Worm (Caenorhabditis elegans): ENCODE data around the gene gfat-2.

DNA sequence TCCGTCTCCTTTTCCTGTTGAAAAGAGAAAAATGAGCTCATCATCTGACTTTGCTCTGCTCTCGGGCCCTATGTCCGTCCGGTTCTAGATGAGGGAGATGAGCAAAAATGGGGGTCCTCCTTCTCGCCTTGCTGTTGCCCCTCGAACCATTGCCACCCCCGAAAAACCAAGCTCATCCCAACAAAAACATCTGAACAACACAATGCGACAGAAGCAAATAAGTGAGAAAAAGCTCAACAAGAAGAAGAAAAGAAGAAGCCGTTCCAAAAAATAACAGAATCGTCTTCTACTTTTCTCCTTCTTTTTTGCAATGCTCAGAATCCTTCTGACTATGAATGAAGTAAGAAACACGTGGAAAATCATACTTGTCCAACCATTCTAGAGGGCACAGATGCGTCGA lies 45.8 kb downstream of the gfat-2 start:
- TF ChIP-seq him-1 (tag; optimal IDR thresholded peaks at IDR 0.05) (no peak), dao-5 (tag; optimal IDR thresholded peaks at IDR 0.05) (no peak), W03F9.2 (tag; optimal IDR thresholded peaks at IDR 0.05) (no peak)
